Worm (Caenorhabditis elegans) whole organism, L2 larva: ENCODE data around the gene btb-7.

Experiments used
- dmd-4 ChIP-seq: sonication (generic microtip); optimal IDR thresholded peaks from 2 replicates; lab custom pipeline; 2017; ENCODE audit warnings: missing biosample characterization, missing genetic modification characterization
- mbf-1 ChIP-seq: sonication (generic microtip); optimal IDR thresholded peaks from 2 replicates; lab custom pipeline; 2017; ENCODE audit warnings: missing biosample characterization, missing genetic modification characterization
- nhr-12 ChIP-seq: fragments of 150-350 bp; optimal IDR thresholded peaks from 2 replicates; lab custom pipeline; 2014; ENCODE audit warnings: missing biosample characterization, missing genetic modification characterization
- nhr-23 ChIP-seq: fragments of 150-350 bp; optimal IDR thresholded peaks from 2 replicates; lab custom pipeline; 2014; ENCODE audit warnings: missing biosample characterization, missing genetic modification reagents, missing genetic modification characterization

DNA sequence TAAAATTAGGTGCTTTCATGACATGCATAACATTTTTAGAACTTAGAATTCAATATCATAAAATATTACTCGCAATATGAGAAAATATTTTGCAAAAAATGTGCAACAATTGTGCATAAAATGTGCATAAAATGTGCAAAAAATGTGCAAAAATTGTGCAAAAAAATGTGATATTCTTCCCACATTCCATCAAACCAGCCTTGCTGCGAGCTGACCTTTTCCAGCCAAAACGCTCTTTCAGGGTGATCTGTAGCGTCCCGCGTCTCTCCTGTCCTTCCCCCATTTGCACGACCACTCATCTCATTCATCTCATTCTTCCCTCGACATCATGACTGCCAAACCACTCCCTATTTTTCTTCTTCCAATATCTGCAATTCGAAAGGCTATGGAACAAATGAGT, 37.0 kb upstream of the btb-7 start, which contains the start of gene fbxb-17:
- TF ChIP-seq dmd-4 (tag; lab: Kevin White, UChicago) (no peak), nhr-12 (no peak), mbf-1 (no peak), nhr-23 (peak; percentile 1)
